Worm (Caenorhabditis elegans) whole organism, L4 larva: ENCODE data around the gene egl-21.

Experiments
- F37D6.2 ChIP-seq: sonication (generic microtip); optimal IDR thresholded peaks from 2 replicates; lab custom pipeline; 2016; ENCODE audit warnings: mild to moderate bottlenecking, missing genetic modification characterization, missing compliant biosample characterization
- F44E2.7 ChIP-seq: fragments of 200-800 bp; sonication (Bioruptor generic); IDR thresholded peaks from 2 replicates; pipeline ENCODE4 v2.1.2; 2022; ENCODE audit warnings: missing genetic modification characterization, missing compliant biosample characterization
- ZK337.2 ChIP-seq: fragments of 200-800 bp; sonication (Bioruptor generic); IDR thresholded peaks from 2 replicates; pipeline ENCODE4 v1.3.6; 2022; ENCODE audit warnings: missing genetic modification reagents, missing genetic modification characterization, missing compliant biosample characterization
- aha-1 ChIP-seq: fragments of 150-350 bp; peaks from one replicate; lab custom pipeline; 2014; ENCODE audit warnings: missing biosample characterization, missing genetic modification characterization
- attf-4 ChIP-seq: sonication (generic microtip); optimal IDR thresholded peaks from 3 replicates; lab custom pipeline; 2017; ENCODE audit warnings: missing biosample characterization, missing genetic modification characterization
- ceh-20 ChIP-seq: fragments of 200-800 bp; sonication (Bioruptor generic); IDR thresholded peaks from 2 replicates; pipeline ENCODE4 v1.3.6; 2022; ENCODE audit warnings: missing genetic modification reagents, missing genetic modification characterization, missing compliant biosample characterization
- ctbp-1 ChIP-seq: fragments of 200-800 bp; sonication (Bioruptor generic); IDR thresholded peaks from 2 replicates; pipeline ENCODE4 v1.3.6; 2022; ENCODE audit warnings: missing genetic modification reagents, missing genetic modification characterization, missing compliant biosample characterization
- daf-8 ChIP-seq: fragments of 200-800 bp; sonication (Bioruptor generic); IDR thresholded peaks from 2 replicates; pipeline ENCODE4 v1.3.6; 2022; ENCODE audit warnings: missing genetic modification characterization, missing compliant biosample characterization
- dmd-6 ChIP-seq: fragments of 200-800 bp; sonication (Bioruptor generic); IDR thresholded peaks from 2 replicates; pipeline ENCODE4 v1.3.6; 2022; ENCODE audit warnings: missing genetic modification reagents, missing genetic modification characterization, missing compliant biosample characterization
- dve-1 ChIP-seq: sonication (generic microtip); optimal IDR thresholded peaks from 2 replicates; lab custom pipeline; 2017; ENCODE audit warnings: antibody characterized with exemption, mild to moderate bottlenecking, missing genetic modification characterization, missing compliant biosample characterization; ENCODE audit not compliant: insufficient read depth
- egl-27 ChIP-seq: sonication (generic microtip); optimal IDR thresholded peaks from 3 replicates; lab custom pipeline; 2017; ENCODE audit warnings: missing biosample characterization, missing genetic modification reagents, missing genetic modification characterization
- egl-43 ChIP-seq: fragments of 200-800 bp; sonication (Bioruptor generic); IDR thresholded peaks from 2 replicates; pipeline ENCODE4 v1.3.6; 2022; ENCODE audit warnings: missing genetic modification reagents, missing genetic modification characterization, missing compliant biosample characterization
- fkh-10 ChIP-seq: fragments of 150-350 bp; optimal IDR thresholded peaks from 2 replicates; lab custom pipeline; 2014; ENCODE audit warnings: missing biosample characterization, missing genetic modification reagents, missing genetic modification characterization
- gei-8 ChIP-seq: fragments of 200-800 bp; sonication (Bioruptor generic); optimal IDR thresholded peaks from 2 replicates; lab custom pipeline; 2018; ENCODE audit warnings: mild to moderate bottlenecking, missing genetic modification characterization, missing compliant biosample characterization
- hif-1 ChIP-seq, 2 experiments: sonication (generic microtip); optimal IDR thresholded peaks; 2 replicates each; lab custom pipeline; 2016 to 2017; ENCODE audit warnings: missing compliant biosample characterization in 2 of 2, missing genetic modification characterization in 2 of 2, missing genetic modification reagents in 2 of 2, missing genotype in 2 of 2, mild to moderate bottlenecking in 1 of 2
- hlh-11 ChIP-seq: fragments of 200-800 bp; sonication (Bioruptor generic); optimal IDR thresholded peaks from 2 replicates; lab custom pipeline; 2018; ENCODE audit warnings: mild to moderate bottlenecking, missing genetic modification characterization, missing compliant biosample characterization
- hlh-30 ChIP-seq: sonication (generic microtip); optimal IDR thresholded peaks from 2 replicates; lab custom pipeline; 2017; ENCODE audit warnings: antibody characterized with exemption, mild to moderate bottlenecking, missing genetic modification characterization, missing compliant biosample characterization; ENCODE audit not compliant: insufficient read depth
- hmg-1.1 ChIP-seq: fragments of 200-800 bp; sonication (Bioruptor generic); IDR thresholded peaks from 2 replicates; pipeline ENCODE4 v1.3.6; 2022; ENCODE audit warnings: missing genetic modification reagents, missing genetic modification characterization, missing compliant biosample characterization
- jun-1 ChIP-seq: fragments of 150-350 bp; optimal IDR thresholded peaks from 2 replicates; lab custom pipeline; 2014; ENCODE audit warnings: missing biosample characterization, missing genetic modification reagents, missing genetic modification characterization
- lim-7 ChIP-seq: fragments of 200-800 bp; sonication (Bioruptor generic); IDR thresholded peaks from 2 replicates; pipeline ENCODE4 v1.3.6; 2022; ENCODE audit warnings: missing genetic modification characterization, missing compliant biosample characterization
- lin-39 ChIP-seq: fragments of 150-350 bp; optimal IDR thresholded peaks from 2 replicates; lab custom pipeline; 2014; ENCODE audit warnings: missing biosample characterization, missing genetic modification reagents, missing genetic modification characterization
- madf-5 ChIP-seq, 2 experiments: fragments of 200-800 bp; sonication (Bioruptor generic); IDR thresholded peaks; 2 replicates each; pipeline ENCODE4 v1.3.6; 2022; ENCODE audit warnings: missing compliant biosample characterization in 2 of 2, missing genetic modification characterization in 2 of 2
- mdl-1 ChIP-seq, 2 experiments: fragments of 150-350 bp in 1 of 2; sonication (generic microtip) in 1 of 2; optimal IDR thresholded peaks; 2 replicates each; lab custom pipeline; 2014 to 2017; ENCODE audit warnings: missing biosample characterization in 2 of 2, missing genetic modification characterization in 2 of 2
- mes-2 ChIP-seq: sonication (generic microtip); optimal IDR thresholded peaks from 2 replicates; lab custom pipeline; 2016; ENCODE audit warnings: missing genotype, mild to moderate bottlenecking, missing genetic modification characterization, missing compliant biosample characterization; ENCODE audit not compliant: poor library complexity, severe bottlenecking
- mxl-2 ChIP-seq: fragments of 200-800 bp; sonication (Bioruptor generic); conservative IDR thresholded peaks from 2 replicates; pipeline ENCODE4 v1.3.6; 2022; ENCODE audit warnings: missing genetic modification reagents, missing genetic modification characterization, missing compliant biosample characterization
- mxl-3 ChIP-seq: fragments of 200-800 bp; sonication (Bioruptor generic); optimal IDR thresholded peaks from 2 replicates; lab custom pipeline; 2018; ENCODE audit warnings: mild to moderate bottlenecking, missing genetic modification characterization, missing compliant biosample characterization
- nhr-11 ChIP-seq: fragments of 150-350 bp; optimal IDR thresholded peaks from 2 replicates; lab custom pipeline; 2014; ENCODE audit warnings: missing biosample characterization, missing genetic modification characterization
- nhr-237 ChIP-seq: sonication (generic microtip); optimal IDR thresholded peaks from 2 replicates; lab custom pipeline; 2017; ENCODE audit warnings: missing biosample characterization, missing genetic modification characterization
- nhr-41 ChIP-seq: fragments of 200-800 bp; sonication (Bioruptor generic); IDR thresholded peaks from 2 replicates; pipeline ENCODE4 v1.3.6; 2022; ENCODE audit warnings: missing genetic modification reagents, missing genetic modification characterization, missing compliant biosample characterization
- nhr-42 ChIP-seq: fragments of 200-800 bp; sonication (Bioruptor generic); IDR thresholded peaks from 2 replicates; pipeline ENCODE4 v1.3.6; 2022; ENCODE audit warnings: missing genetic modification characterization, missing compliant biosample characterization
- nhr-77 ChIP-seq: fragments of 150-350 bp; optimal IDR thresholded peaks from 2 replicates; lab custom pipeline; 2014; ENCODE audit warnings: missing biosample characterization, missing genetic modification characterization
- php-3 ChIP-seq: fragments of 200-800 bp; sonication (Bioruptor generic); IDR thresholded peaks from 2 replicates; pipeline ENCODE4 v1.3.6; 2022; ENCODE audit warnings: missing genetic modification reagents, missing genetic modification characterization, missing compliant biosample characterization
- pqm-1 ChIP-seq: sonication (generic microtip); optimal IDR thresholded peaks from 2 replicates; lab custom pipeline; 2017; ENCODE audit warnings: missing biosample characterization, missing genetic modification characterization
- rbr-2 ChIP-seq: sonication (generic microtip); optimal IDR thresholded peaks from 2 replicates; lab custom pipeline; 2016; ENCODE audit warnings: missing genotype, missing genetic modification characterization, missing compliant biosample characterization
- set-16 ChIP-seq: fragments of 200-800 bp; sonication (Bioruptor generic); IDR thresholded peaks from 2 replicates; pipeline ENCODE4 v1.3.6; 2022; ENCODE audit warnings: missing genetic modification reagents, missing genetic modification characterization, missing compliant biosample characterization
- spr-1 ChIP-seq: sonication (generic microtip); optimal IDR thresholded peaks from 2 replicates; lab custom pipeline; 2016; ENCODE audit warnings: mild to moderate bottlenecking, missing genetic modification characterization, missing compliant biosample characterization
- tag-97 ChIP-seq: fragments of 200-800 bp; sonication (Bioruptor generic); IDR thresholded peaks from 2 replicates; pipeline ENCODE4 v1.3.6; 2022; ENCODE audit warnings: missing genetic modification characterization, missing compliant biosample characterization
- tra-1 ChIP-seq: fragments of 200-800 bp; sonication (Bioruptor generic); IDR thresholded peaks from 2 replicates; pipeline ENCODE4 v1.3.6; 2022; ENCODE audit warnings: missing genetic modification reagents, missing genetic modification characterization, missing compliant biosample characterization
- unc-62 ChIP-seq, 3 experiments: fragments of 150-350 bp in 1 of 3; sonication (generic microtip); optimal IDR thresholded peaks in 2 of 3; peaks in 1 of 3; 1 replicate in 1 of 3; 2 replicates in 2 of 3; lab custom pipeline; 2014 to 2017; ENCODE audit warnings: missing biosample characterization in 3 of 3, missing genetic modification characterization in 3 of 3, missing genetic modification reagents in 3 of 3, missing genotype in 1 of 3
- vab-7 ChIP-seq: fragments of 200-800 bp; sonication (Bioruptor generic); IDR thresholded peaks from 2 replicates; pipeline ENCODE4 v1.3.6; 2022; ENCODE audit warnings: missing genetic modification reagents, missing genetic modification characterization, missing compliant biosample characterization
- zag-1 ChIP-seq: fragments of 150-350 bp; optimal IDR thresholded peaks from 2 replicates; lab custom pipeline; 2014; ENCODE audit warnings: missing biosample characterization, missing genetic modification characterization
- zfp-3 ChIP-seq: fragments of 200-800 bp; sonication (Bioruptor generic); conservative IDR thresholded peaks from 2 replicates; pipeline ENCODE4 v1.3.6; 2022; ENCODE audit warnings: missing genetic modification reagents, missing genetic modification characterization, missing compliant biosample characterization
- zip-2 ChIP-seq: fragments of 150-350 bp; optimal IDR thresholded peaks from 2 replicates; lab custom pipeline; 2014; ENCODE audit warnings: missing biosample characterization, missing genetic modification characterization

Gene egl-21

ce11 chrIV:10502345-10502744 lies 20.7 kb upstream of the egl-21 start (continued):
- TF ChIP-seq mxl-3 (GFP tag; lab: Kevin White, UChicago): peak; percentile 8
- peak; percentile 55; the same call in 1 of the 2 replicates for TF ChIP-seq php-3 (GFP tag; lab: Robert Waterston, UW)
- peak; percentile 76 for TF ChIP-seq pqm-1 (tag; lab: Kevin White, UChicago)
- TF ChIP-seq hlh-30: peak; percentile 87
- TF ChIP-seq rbr-2 (tag; lab: Kevin White, UChicago): no peak
- TF ChIP-seq tra-1 (GFP tag; lab: Robert Waterston, UW): 0 out of 2 replicates have a peak, but pooled peaks have one; percentile 57

ce11 chrIV:10501550-10502240 lies 20.1 kb upstream of the egl-21 start, which contains the start of gene tax-6:
tax-6 (minus strand) TSS chrIV:10501600.
- TF ChIP-seq mes-2 (tag; lab: Kevin White, UChicago) (no peak), aha-1 (peak; percentile 91), ZK337.2 (GFP tag; lab: Robert Waterston, UW) (no peak), nhr-237 (tag; lab: Kevin White, UChicago) (no peak), lin-39 (tag; lab: Kevin White, UChicago) (no peak)

ce11 chrIV:10500481-10500880 lies 18.8 kb upstream of the egl-21 start:
- TF ChIP-seq zfp-3 (no peak), spr-1 (tag; lab: Kevin White, UChicago) (no peak), attf-4 (tag; lab: Kevin White, UChicago) (no peak), F44E2.7 (no peak), nhr-42 (no peak), egl-27 (tag; lab: Kevin White, UChicago) (no peak), zag-1 (tag; lab: Kevin White, UChicago) (no peak), nhr-41 (GFP tag; lab: Robert Waterston, UW) (no peak)

ce11 chrIV:10499948-10500356 lies 18.3 kb upstream of the egl-21 start:
- TF ChIP-seq unc-62 (GFP tag; optimal IDR thresholded peaks at IDR 0.05 in 1 of 2; lab: Kevin White, UChicago) (peak in 1 of 2 experiments; percentile 69), unc-62 (tag; optimal IDR thresholded peaks at IDR 0.05; lab: Kevin White, UChicago) (no peak), dmd-6 (peak; percentile 29; the same call in 1 of the 2 replicates), ctbp-1 (GFP tag; lab: Robert Waterston, UW) (peak; percentile 74), hmg-1.1 (peak; percentile 71), rbr-2 (tag; lab: Kevin White, UChicago) (peak; percentile 73), mxl-3 (GFP tag; lab: Kevin White, UChicago) (peak; percentile 12), nhr-11 (tag; lab: Kevin White, UChicago) (peak; percentile 42), hif-1 (tag; optimal IDR thresholded peaks at IDR 0.05; lab: Kevin White, UChicago) (peak in 1 of 2 experiments; percentile 48), spr-1 (tag; lab: Kevin White, UChicago) (no peak), ceh-20 (GFP tag; lab: Robert Waterston, UW) (no peak), nhr-77 (peak; percentile 2), F37D6.2 (tag; lab: Kevin White, UChicago) (peak; percentile 41), jun-1 (tag; lab: Kevin White, UChicago) (no peak), hlh-11 (peak; percentile 27), vab-7 (GFP tag; lab: Robert Waterston, UW) (peak; percentile 43), fkh-10 (GFP tag; lab: Kevin White, UChicago) (peak; percentile 63), egl-43 (GFP tag; lab: Robert Waterston, UW) (0 out of 2 replicates have a peak, but pooled peaks have one; percentile 60), madf-5 (GFP tag; IDR thresholded peaks at IDR 0.05; lab: Robert Waterston, UW) (no peak), mes-2 (tag; lab: Kevin White, UChicago) (peak; percentile 31), dve-1 (tag; lab: Kevin White, UChicago) (no peak), mxl-2 (GFP tag; lab: Robert Waterston, UW) (0 out of 2 replicates have a peak, but pooled peaks have one; percentile 4), hlh-30 (peak; percentile 50), mdl-1 (tag; optimal IDR thresholded peaks at IDR 0.05; lab: Kevin White, UChicago) (peak in 1 of 2 experiments; percentile 54), tag-97 (no peak), gei-8 (peak; percentile 61), zip-2 (tag; lab: Kevin White, UChicago) (no peak), daf-8 (GFP tag; lab: Robert Waterston, UW) (no peak), set-16 (peak; percentile 69), lim-7 (GFP tag; lab: Robert Waterston, UW) (no peak)
